Worm (Caenorhabditis elegans): ENCODE results near the gene pink-1.

pink-1 gene

ce11 chrII:5373275-5374047 lies 22.0 kb downstream of the pink-1 start, which contains the start of the genes agt-2 and F09E5.3 (continued):
- peak; percentile 54; the same call in 1 of the 2 replicates for TF ChIP-seq arid-1 (GFP tag; conservative IDR thresholded peaks at IDR 0.05)
- TF ChIP-seq nhr-10 (tag; optimal IDR thresholded peaks at IDR 0.05) = no peak
- peak; percentile 67 for TF ChIP-seq nhr-48 (tag; optimal IDR thresholded peaks at IDR 0.05)
- TF ChIP-seq nhr-11 (tag; optimal IDR thresholded peaks at IDR 0.05) = peak; percentile 89
- TF ChIP-seq spr-3 (GFP tag; optimal IDR thresholded peaks at IDR 0.05) = peak; percentile 43
- no peak for TF ChIP-seq unc-39 (tag; optimal IDR thresholded peaks at IDR 0.05)
- TF ChIP-seq rbr-2 (tag; optimal IDR thresholded peaks at IDR 0.05) = peak; percentile 89
- peak in 1 of 2 experiments; percentile 42 for TF ChIP-seq mdl-1 (tag; optimal IDR thresholded peaks at IDR 0.05)
- peak; percentile 83 for TF ChIP-seq dmd-6 (GFP tag; IDR thresholded peaks at IDR 0.05)
- TF ChIP-seq zip-2 (tag; optimal IDR thresholded peaks at IDR 0.05) = peak; percentile 48
- peak; percentile 80; the same call in 1 of the 2 replicates for TF ChIP-seq ctbp-1 (GFP tag; IDR thresholded peaks at IDR 0.05)
- no peak for TF ChIP-seq ceh-32 (tag; optimal IDR thresholded peaks at IDR 0.05; ENCODE audit: poor library complexity)
- TF ChIP-seq ceh-28 (tag; optimal IDR thresholded peaks at IDR 0.05) = no peak
- no peak for TF ChIP-seq nhr-111 (GFP tag; optimal IDR thresholded peaks at IDR 0.05)
- TF ChIP-seq pha-4 (GFP tag; IDR thresholded peaks at IDR 0.05) = peak; percentile 65
- TF ChIP-seq pha-4 (tag; optimal IDR thresholded peaks at IDR 0.05) = peak; percentile 15
- TF ChIP-seq nhr-6 (tag; optimal IDR thresholded peaks at IDR 0.05) = peak; percentile 58
- no peak for TF ChIP-seq nhr-41 (GFP tag; IDR thresholded peaks at IDR 0.05)
- TF ChIP-seq lin-13 (GFP tag; optimal IDR thresholded peaks at IDR 0.05) = peak; percentile 84
- peak in 1 of 2 experiments; percentile 58 for TF ChIP-seq hif-1 (tag; optimal IDR thresholded peaks at IDR 0.05)
- TF ChIP-seq mxl-3 (GFP tag; optimal IDR thresholded peaks at IDR 0.05) = peak; percentile 62

- TF ChIP-seq vab-7 (GFP tag; IDR thresholded peaks at IDR 0.05) = no peak
- peak; percentile 3 for TF ChIP-seq aha-1 (tag)
Observed at ce11 chrII:5370641-5371040, 24.9 kb downstream of the pink-1 start, which contains the start of gene F09E5.12. F09E5.12 (minus strand) TSS chrII:5370741.

ce11 chrII:5365645-5366044 lies 29.8 kb downstream of the pink-1 start, which contains the start of gene F09E5.16:
F09E5.16 (minus strand) TSS chrII:5365745.
- TF ChIP-seq nhr-41 (GFP tag; IDR thresholded peaks at IDR 0.05) (no peak), ceh-44 (GFP tag; IDR thresholded peaks at IDR 0.05) (no peak), ceh-32 (tag; optimal IDR thresholded peaks at IDR 0.05; ENCODE audit: poor library complexity) (no peak), set-16 (GFP tag; IDR thresholded peaks at IDR 0.05) (no peak), nhr-11 (tag; optimal IDR thresholded peaks at IDR 0.05) (no peak), lin-13 (GFP tag; optimal IDR thresholded peaks at IDR 0.05) (no peak), ceh-28 (tag; optimal IDR thresholded peaks at IDR 0.05) (no peak), fkh-10 (GFP tag; optimal IDR thresholded peaks at IDR 0.05) (no peak), nhr-237 (tag; optimal IDR thresholded peaks at IDR 0.05) (no peak), egl-27 (tag; optimal IDR thresholded peaks at IDR 0.05) (no peak), gei-8 (GFP tag; optimal IDR thresholded peaks at IDR 0.05) (no peak), madf-5 (GFP tag; IDR thresholded peaks at IDR 0.05) (no peak), lim-7 (GFP tag; IDR thresholded peaks at IDR 0.05) (no peak), Y105C5A.15 (GFP tag; IDR thresholded peaks at IDR 0.05) (no peak), F44E2.7 (GFP tag; IDR thresholded peaks at IDR 0.05) (no peak), lin-15B (tag; optimal IDR thresholded peaks at IDR 0.05) (no peak), saeg-2 (GFP tag; IDR thresholded peaks at IDR 0.05) (no peak)

ce11 chrII:5364516-5364915 lies 31.0 kb downstream of the pink-1 start:
- TF ChIP-seq unc-62 (GFP tag; optimal IDR thresholded peaks at IDR 0.05 in 1 of 2) (peak in 1 of 2 experiments; percentile 90), unc-62 (tag; optimal IDR thresholded peaks at IDR 0.05) (no peak), egl-27 (tag; optimal IDR thresholded peaks at IDR 0.05) (no peak), aha-1 (tag) (peak; percentile 22)

Measured in whole organism, L4 larva.